Fruit fly (Drosophila melanogaster): Measurements from ENCODE around the gene primo-2.

The primo-2 gene

DNA sequence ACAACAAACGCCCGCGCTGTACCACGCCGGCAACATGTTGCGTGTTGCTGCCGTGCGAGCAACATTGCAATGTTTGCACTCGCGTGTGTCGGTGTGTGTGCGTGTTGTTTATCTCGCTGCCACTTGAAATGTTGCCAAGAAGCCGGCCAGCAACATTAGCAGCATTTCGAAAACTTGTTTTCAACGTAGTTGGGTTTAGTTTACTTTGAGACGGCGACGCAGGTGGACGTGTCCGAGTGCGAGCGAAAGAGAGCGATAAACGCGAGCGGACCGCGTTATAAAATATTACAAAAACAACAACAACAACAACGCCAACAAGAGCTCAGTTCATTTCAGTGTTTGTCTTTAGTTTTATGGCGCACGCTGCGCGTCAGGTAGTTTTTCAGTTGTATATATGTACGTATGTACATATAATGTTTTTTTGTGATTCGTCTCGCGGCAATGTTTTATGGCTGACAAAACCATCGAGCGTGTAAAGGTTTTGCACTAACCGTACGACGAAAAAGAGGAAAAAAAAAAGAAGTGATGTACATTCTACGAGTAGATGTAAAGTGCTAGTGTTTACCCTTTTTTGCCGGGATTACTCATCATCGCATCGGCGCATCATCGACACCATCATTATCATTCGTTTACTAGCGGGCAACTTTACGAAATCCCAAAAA lies 3.5 kb upstream of the primo-2 start, which contains the start of gene kmr (continued):
- peak; percentile 33; the same call in 2 of the 3 replicates for TF ChIP-seq CG11695 (GFP tag; IDR thresholded peaks at IDR 0.05)
- peak; percentile 98 for TF ChIP-seq Jarid2 (GFP tag; optimal IDR thresholded peaks at IDR 0.05)
- TF ChIP-seq CG8359 (GFP tag; optimal IDR thresholded peaks at IDR 0.05; ENCODE audit: borderline replicate concordance): peak; percentile 22
- TF ChIP-seq Dref (GFP tag; IDR thresholded peaks at IDR 0.05): no peak
- peak; percentile 52 for TF ChIP-seq onecut (GFP tag; IDR thresholded peaks at IDR 0.05)
- peak; percentile 3 for TF ChIP-seq CG9727 (GFP tag; optimal IDR thresholded peaks at IDR 0.05)
- TF ChIP-seq nerfin-2 (GFP tag; IDR thresholded peaks at IDR 0.05; ENCODE audit: partially characterized antibody): peak; percentile 14; the same call in 1 of the 2 replicates
- no peak for TF ChIP-seq CG6791 (GFP tag; IDR thresholded peaks at IDR 0.05; ENCODE audit: partially characterized antibody)
- no peak for TF ChIP-seq slou (GFP tag; optimal IDR thresholded peaks at IDR 0.05)
- no peak for TF ChIP-seq pho (GFP tag; optimal IDR thresholded peaks at IDR 0.05)
- no peak for TF ChIP-seq tll (GFP tag; optimal IDR thresholded peaks at IDR 0.05)
- TF ChIP-seq CG3847 (GFP tag; IDR thresholded peaks at IDR 0.05): no peak
- no peak for TF ChIP-seq corto (GFP tag; optimal IDR thresholded peaks at IDR 0.05)
- peak; percentile 46 for TF ChIP-seq CG17359 (tag; optimal IDR thresholded peaks at IDR 0.05)
- peak; percentile 54 for TF ChIP-seq unpg (GFP tag; optimal IDR thresholded peaks at IDR 0.05)
- peak; percentile 48 for TF ChIP-seq CG18599 (GFP tag; optimal IDR thresholded peaks at IDR 0.05)
- 0 out of 2 replicates have a peak, but pooled peaks have one; percentile 43 for TF ChIP-seq unc-4 (GFP tag; IDR thresholded peaks at IDR 0.05; ENCODE audit: partially characterized antibody)
- no peak for TF ChIP-seq br (optimal IDR thresholded peaks at IDR 0.05)
- TF ChIP-seq Hey (tag; optimal IDR thresholded peaks at IDR 0.05): peak; percentile 13
- TF ChIP-seq Atf3 (GFP tag; optimal IDR thresholded peaks at IDR 0.05): no peak
- TF ChIP-seq CG4707 (GFP tag; optimal IDR thresholded peaks at IDR 0.05): peak; percentile 36
- no peak for TF ChIP-seq CG9817 (tag; optimal IDR thresholded peaks at IDR 0.05)
- TF ChIP-seq CG10462 (GFP tag; optimal IDR thresholded peaks at IDR 0.05): no peak
- peak; percentile 78 for TF ChIP-seq Med (GFP tag)
- TF ChIP-seq Dp (GFP tag; optimal IDR thresholded peaks at IDR 0.05): no peak
- TF ChIP-seq ken (GFP tag; IDR thresholded peaks at IDR 0.05): no peak
- TF ChIP-seq Dip2 (GFP tag; IDR thresholded peaks at IDR 0.05): no peak
- TF ChIP-seq jing (GFP tag; optimal IDR thresholded peaks at IDR 0.05): no peak
- no peak for TF ChIP-seq gt (GFP tag; IDR thresholded peaks at IDR 0.05)
- TF ChIP-seq lola (GFP tag; optimal IDR thresholded peaks at IDR 0.05): no peak
- peak; percentile 74 for TF ChIP-seq lab (GFP tag; optimal IDR thresholded peaks at IDR 0.05)
- TF ChIP-seq hth (optimal IDR thresholded peaks at IDR 0.05): no peak
- peak; percentile 77; the same call in 2 of the 3 replicates for TF ChIP-seq ci (GFP tag; IDR thresholded peaks at IDR 0.05)
- TF ChIP-seq hkb (optimal IDR thresholded peaks at IDR 0.05): no peak
- peak; percentile 75 for TF ChIP-seq hkb (GFP tag; IDR thresholded peaks at IDR 0.05)
- TF ChIP-seq CG7372 (GFP tag; IDR thresholded peaks at IDR 0.05): peak; percentile 18; the same call in 1 of the 2 replicates
- no peak for TF ChIP-seq CG13424 (tag; optimal IDR thresholded peaks at IDR 0.05)
- TF ChIP-seq Awh (GFP tag; IDR thresholded peaks at IDR 0.05): peak; percentile 51; the same call in 1 of the 2 replicates
- peak; percentile 55; the same call in 1 of the 2 replicates for TF ChIP-seq Drgx (GFP tag; IDR thresholded peaks at IDR 0.05)
- TF ChIP-seq seq (GFP tag; IDR thresholded peaks at IDR 0.05): no peak
- no peak for TF ChIP-seq lmd (GFP tag; IDR thresholded peaks at IDR 0.05)
- TF ChIP-seq hb (GFP tag; IDR thresholded peaks at IDR 0.05; ENCODE audit: partially characterized antibody): no peak
- TF ChIP-seq Dad (GFP tag; optimal IDR thresholded peaks at IDR 0.05): peak; percentile 48
- no peak for TF ChIP-seq Oli (tag; optimal IDR thresholded peaks at IDR 0.05)
- no peak for TF ChIP-seq CG17186 (GFP tag; optimal IDR thresholded peaks at IDR 0.05)
- TF ChIP-seq CG7928 (GFP tag; optimal IDR thresholded peaks at IDR 0.05): no peak
- peak; percentile 57 for TF ChIP-seq CG12219 (GFP tag; optimal IDR thresholded peaks at IDR 0.05)
- no peak for TF ChIP-seq prd (optimal IDR thresholded peaks at IDR 0.05)
- no peak for TF ChIP-seq prd (GFP tag; IDR thresholded peaks at IDR 0.05)
- TF ChIP-seq C15 (GFP tag; IDR thresholded peaks at IDR 0.05): no peak

Data from whole organism, embryonic.